Worm (Caenorhabditis elegans): Measurements from ENCODE around the gene lips-8.
A peak's percentile ranks its signal among the peaks of the same experiment; 100 is the strongest.

lips-8 gene

ce11 chrX:14946464-14947354, 48.4 kb downstream of the lips-8 start:
- no peak for TF ChIP-seq hnd-1 (tag; optimal IDR thresholded peaks at IDR 0.05)
- peak; percentile 5 for TF ChIP-seq F13C5.2 (tag; optimal IDR thresholded peaks at IDR 0.05)

- no peak for TF ChIP-seq pes-1 (GFP tag; IDR thresholded peaks at IDR 0.05)
- TF ChIP-seq aly-1 (tag; optimal IDR thresholded peaks at IDR 0.05): no peak
- no peak for TF ChIP-seq tra-4 (tag; optimal IDR thresholded peaks at IDR 0.05)
- no peak for TF ChIP-seq tbx-37 (GFP tag; conservative IDR thresholded peaks at IDR 0.05)
- no peak for TF ChIP-seq flt-1 (GFP tag; IDR thresholded peaks at IDR 0.05)
- no peak for TF ChIP-seq scrt-1 (GFP tag; IDR thresholded peaks at IDR 0.05)
- no peak for TF ChIP-seq hmbx-1 (tag; optimal IDR thresholded peaks at IDR 0.05)
- no peak for TF ChIP-seq ama-1 (optimal IDR thresholded peaks at IDR 0.05)
- no peak for TF ChIP-seq F13C5.2 (tag; optimal IDR thresholded peaks at IDR 0.05)
- no peak for TF ChIP-seq B0310.2 (tag; optimal IDR thresholded peaks at IDR 0.05)
- TF ChIP-seq ceh-13 (GFP tag; optimal IDR thresholded peaks at IDR 0.05): no peak
- no peak for TF ChIP-seq ceh-36 (tag; optimal IDR thresholded peaks at IDR 0.05)
- TF ChIP-seq sea-1 (GFP tag; conservative IDR thresholded peaks at IDR 0.05): no peak
- TF ChIP-seq tbx-11 (GFP tag; IDR thresholded peaks at IDR 0.05): no peak
- TF ChIP-seq ets-7 (tag; optimal IDR thresholded peaks at IDR 0.05): no peak
- no peak for TF ChIP-seq hmg-4 (GFP tag; optimal IDR thresholded peaks at IDR 0.05)
- TF ChIP-seq hnd-1 (tag; optimal IDR thresholded peaks at IDR 0.05): no peak
Observed at ce11 chrX:14947355-14947668, 49.0 kb downstream of the lips-8 start.
